Worm (Caenorhabditis elegans): Measurements from ENCODE around the gene H03E18.2.

H03E18.2 gene

ce11 chrX:8507053-8507452, 13.2 kb downstream of the H03E18.2 start:
- TF ChIP-seq saeg-2 (GFP tag; IDR thresholded peaks at IDR 0.05) (no peak), sdz-12 (GFP tag; optimal IDR thresholded peaks at IDR 0.05) (no peak)

ce11 chrX:8504207-8504606, 16.1 kb downstream of the H03E18.2 start:
- TF ChIP-seq skn-1 (tag; optimal IDR thresholded peaks at IDR 0.05) (no peak), lim-7 (GFP tag; IDR thresholded peaks at IDR 0.05) (no peak), hlh-11 (tag; optimal IDR thresholded peaks at IDR 0.05) (peak; percentile 28), aha-1 (tag) (peak; percentile 56), dmd-8 (GFP tag; IDR thresholded peaks at IDR 0.05) (no peak), hmg-1.1 (GFP tag; IDR thresholded peaks at IDR 0.05) (no peak), mdl-1 (tag; optimal IDR thresholded peaks at IDR 0.05) (peak in 1 of 2 experiments; percentile 28), pha-4 (GFP tag; IDR thresholded peaks at IDR 0.05) (no peak), pha-4 (tag; optimal IDR thresholded peaks at IDR 0.05) (no peak)

- TF ChIP-seq sdz-12 (GFP tag; optimal IDR thresholded peaks at IDR 0.05) (no peak), hif-1 (tag; optimal IDR thresholded peaks at IDR 0.05) (no peak), F26F4.8 (GFP tag; conservative IDR thresholded peaks at IDR 0.05) (no peak), T26A8.4 (GFP tag; IDR thresholded peaks at IDR 0.05) (no peak), nhr-10 (tag; optimal IDR thresholded peaks at IDR 0.05) (no peak)
These were observed 19.4 kb downstream of the H03E18.2 start, which contains the start of gene grd-4 for ce11 chrX:8500922-8501321. grd-4 (plus strand) TSS chrX:8501222.

- no peak for TF ChIP-seq php-3 (GFP tag; IDR thresholded peaks at IDR 0.05)
- peak; percentile 13 for TF ChIP-seq aha-1 (tag)
These were observed 20.6 kb downstream of the H03E18.2 start, which contains the start of gene grd-14 for ce11 chrX:8499721-8500120. grd-14 (plus strand) TSS chrX:8500021.

- TF ChIP-seq mxl-2 (GFP tag; conservative IDR thresholded peaks at IDR 0.05) (no peak), nhr-41 (GFP tag; IDR thresholded peaks at IDR 0.05) (no peak), saeg-2 (GFP tag; IDR thresholded peaks at IDR 0.05) (no peak), F26F4.8 (GFP tag; conservative IDR thresholded peaks at IDR 0.05) (no peak), mdl-1 (tag; optimal IDR thresholded peaks at IDR 0.05) (no peak), nhr-10 (tag; optimal IDR thresholded peaks at IDR 0.05) (no peak), F10B5.3 (tag; optimal IDR thresholded peaks at IDR 0.05) (no peak), daf-12 (tag; optimal IDR thresholded peaks at IDR 0.05) (no peak), daf-19 (GFP tag; conservative IDR thresholded peaks at IDR 0.05) (no peak), hlh-11 (tag; optimal IDR thresholded peaks at IDR 0.05) (no peak)
These were observed 25.3 kb downstream of the H03E18.2 start, which contains the start of gene T01B10.5 for ce11 chrX:8495005-8495404. T01B10.5 (plus strand) TSS chrX:8495305.

- TF ChIP-seq daf-16 (GFP tag; optimal IDR thresholded peaks at IDR 0.05) (no peak), daf-16 (tag; optimal IDR thresholded peaks at IDR 0.05) (peak; percentile 91), mxl-3 (GFP tag; optimal IDR thresholded peaks at IDR 0.05) (no peak), dve-1 (tag; optimal IDR thresholded peaks at IDR 0.05; ENCODE audit: insufficient read depth) (peak; percentile 26), T20F7.1 (GFP tag; optimal IDR thresholded peaks at IDR 0.05) (no peak), pqm-1 (tag; optimal IDR thresholded peaks at IDR 0.05) (peak; percentile 19), nhr-77 (tag; optimal IDR thresholded peaks at IDR 0.05) (peak; percentile 9), hlh-30 (tag; optimal IDR thresholded peaks at IDR 0.05; ENCODE audit: insufficient read depth) (peak; percentile 11), nhr-28 (tag; optimal IDR thresholded peaks at IDR 0.05) (peak; percentile 71), snpc-1.2 (GFP tag; IDR thresholded peaks at IDR 0.05) (no peak), ztf-7 (tag; optimal IDR thresholded peaks at IDR 0.05) (no peak)
These were observed 27.6 kb downstream of the H03E18.2 start for ce11 chrX:8492750-8493149.
